Fruit fly (Drosophila melanogaster) whole organism, embryonic: Measurements from ENCODE around the gene PIG-B.

Experiments
- ATbp ChIP-seq: fragments of 200-800 bp; sonication (Bioruptor generic); optimal IDR thresholded peaks from 2 replicates; lab custom pipeline; 2017; ENCODE audit warnings: missing biosample characterization, mild to moderate bottlenecking, missing genetic modification characterization, missing genetic modification reagents
- Bdp1 ChIP-seq: fragments of 200-800 bp; sonication (Bioruptor generic); optimal IDR thresholded peaks from 3 replicates; lab custom pipeline; 2016; ENCODE audit warnings: missing biosample characterization, missing genetic modification characterization
- CG10654 ChIP-seq: fragments of 200-800 bp; sonication (Bioruptor generic); optimal IDR thresholded peaks from 2 replicates; lab custom pipeline; 2016; ENCODE audit warnings: missing biosample characterization, missing genetic modification characterization
- CG11085 ChIP-seq: fragments of 200-800 bp; sonication (Bioruptor generic); IDR thresholded peaks from 2 replicates; pipeline ENCODE4 v1.3.6; 2022; ENCODE audit warnings: missing biosample characterization, missing genetic modification characterization
- CG12071 ChIP-seq: fragments of 200-800 bp; sonication (Bioruptor generic); optimal IDR thresholded peaks from 3 replicates; lab custom pipeline; 2018; ENCODE audit warnings: missing biosample characterization, mild to moderate bottlenecking, missing genetic modification characterization
- CG1233 ChIP-seq: fragments of 200-800 bp; sonication (Bioruptor generic); optimal IDR thresholded peaks from 4 replicates; lab custom pipeline; 2018; ENCODE audit warnings: missing biosample characterization, mild to moderate bottlenecking, missing genetic modification characterization
- CG12769 ChIP-seq: fragments of 200-800 bp; sonication (Bioruptor generic); optimal IDR thresholded peaks from 2 replicates; lab custom pipeline; 2019; ENCODE audit warnings: missing biosample characterization, mild to moderate bottlenecking, missing genetic modification characterization, moderate library complexity
- CG13123 ChIP-seq: fragments of 200-800 bp; sonication (Bioruptor generic); optimal IDR thresholded peaks from 2 replicates; lab custom pipeline; 2016; ENCODE audit warnings: missing biosample characterization, missing genetic modification characterization
- CG13296 ChIP-seq: fragments of 200-800 bp; sonication (Bioruptor generic); optimal IDR thresholded peaks from 3 replicates; lab custom pipeline; 2018; ENCODE audit warnings: missing biosample characterization, mild to moderate bottlenecking, missing genetic modification characterization
- CG14860 ChIP-seq: fragments of 200-800 bp; sonication (Bioruptor generic); IDR thresholded peaks from 3 replicates; pipeline ENCODE4 v1.3.6; 2022; ENCODE audit warnings: missing biosample characterization, missing genetic modification characterization; ENCODE audit not compliant: partially characterized antibody
- CG1529 ChIP-seq: fragments of 200-800 bp; sonication (Bioruptor generic); optimal IDR thresholded peaks from 3 replicates; lab custom pipeline; 2018; ENCODE audit warnings: missing biosample characterization, missing genetic modification characterization
- CG1832 ChIP-seq: fragments of 200-800 bp; sonication (Bioruptor generic); optimal IDR thresholded peaks from 2 replicates; lab custom pipeline; 2017; ENCODE audit warnings: missing biosample characterization, mild to moderate bottlenecking, missing genetic modification characterization, inconsistent platforms
- CG3726 ChIP-seq: fragments of 200-800 bp; sonication (Bioruptor generic); IDR thresholded peaks from 3 replicates; pipeline ENCODE4, ENCODE4 v1.3.6; 2022; ENCODE audit warnings: missing biosample characterization, missing genetic modification characterization
- CG3838 ChIP-seq: fragments of 200-800 bp; sonication (Bioruptor generic); optimal IDR thresholded peaks from 3 replicates; lab custom pipeline; 2016; ENCODE audit warnings: missing biosample characterization, missing genetic modification characterization
- CG3847 ChIP-seq: fragments of 200-800 bp; sonication (Bioruptor generic); IDR thresholded peaks from 2 replicates; pipeline ENCODE4 v1.3.6; 2022; ENCODE audit warnings: missing biosample characterization, missing genetic modification characterization
- CG4282 ChIP-seq: fragments of 200-800 bp; sonication (Bioruptor generic); optimal IDR thresholded peaks from 2 replicates; lab custom pipeline; 2016; ENCODE audit warnings: missing biosample characterization, missing genetic modification characterization
- CG4404 ChIP-seq: fragments of 200-800 bp; sonication (Bioruptor generic); IDR thresholded peaks from 2 replicates; pipeline ENCODE4 v1.3.6; 2022; ENCODE audit warnings: missing biosample characterization, missing genetic modification characterization
- CG6854 ChIP-seq: fragments of 200-800 bp; sonication (Bioruptor generic); optimal IDR thresholded peaks from 3 replicates; lab custom pipeline; 2017; ENCODE audit warnings: missing biosample characterization, mild to moderate bottlenecking, missing genetic modification characterization
- CG8478 ChIP-seq: fragments of >200 bp; optimal IDR thresholded peaks from 2 replicates; lab custom pipeline; 2018
- CG9797 ChIP-seq: fragments of 200-800 bp; sonication (Bioruptor generic); optimal IDR thresholded peaks from 3 replicates; lab custom pipeline; 2018; ENCODE audit warnings: missing biosample characterization, mild to moderate bottlenecking, missing genetic modification characterization
- Dip2 ChIP-seq: fragments of 200-800 bp; sonication (Bioruptor generic); IDR thresholded peaks from 2 replicates; pipeline ENCODE4 v1.3.6; 2022; ENCODE audit warnings: missing biosample characterization, missing genetic modification characterization
- Hmx ChIP-seq: fragments of 200-800 bp; sonication (Bioruptor generic); optimal IDR thresholded peaks from 2 replicates; lab custom pipeline; 2016; ENCODE audit warnings: missing biosample characterization, missing genetic modification characterization
- Hr78 ChIP-seq, 2 experiments: fragments of 200-800 bp in 1 of 2; fragments of >200 bp in 1 of 2; sonication (Bioruptor generic) in 1 of 2; optimal IDR thresholded peaks; 2 replicates each; lab custom pipeline; 2017 to 2019; ENCODE audit warnings: missing biosample characterization in 2 of 2, missing genetic modification characterization in 2 of 2, mild to moderate bottlenecking in 1 of 2, moderate library complexity in 1 of 2
- Hsf ChIP-seq: fragments of 200-800 bp; sonication (Bioruptor generic); optimal IDR thresholded peaks from 3 replicates; lab custom pipeline; 2016; ENCODE audit warnings: missing biosample characterization, missing genetic modification characterization
- Lim3 ChIP-seq: fragments of 200-800 bp; sonication (Bioruptor generic); IDR thresholded peaks from 2 replicates; pipeline ENCODE4 v1.3.6; 2022; ENCODE audit warnings: missing biosample characterization, missing genetic modification characterization
- NfI ChIP-seq: fragments of 200-800 bp; sonication (Bioruptor generic); optimal IDR thresholded peaks from 3 replicates; lab custom pipeline; 2018; ENCODE audit warnings: missing biosample characterization, mild to moderate bottlenecking, missing genetic modification characterization, moderate library complexity
- Oaz ChIP-seq: fragments of 200-800 bp; sonication (Bioruptor generic); IDR thresholded peaks from 2 replicates; pipeline ENCODE4 v1.3.6; 2022; ENCODE audit warnings: missing biosample characterization, missing genetic modification characterization
- Sin3A ChIP-seq: fragments of >200 bp; optimal IDR thresholded peaks from 2 replicates; lab custom pipeline; 2018
- Sox100B ChIP-seq: fragments of 200-800 bp; sonication (Bioruptor generic); optimal IDR thresholded peaks from 3 replicates; lab custom pipeline; 2018; ENCODE audit warnings: missing biosample characterization, mild to moderate bottlenecking, missing genetic modification characterization
- ara ChIP-seq: fragments of 200-800 bp; sonication (Bioruptor generic); IDR thresholded peaks from 2 replicates; pipeline ENCODE4 v1.3.6; 2022; ENCODE audit warnings: missing biosample characterization, missing genetic modification characterization
- ase ChIP-seq: fragments of 200-800 bp; sonication (Bioruptor generic); IDR thresholded peaks from 3 replicates; pipeline ENCODE4 v1.3.6; 2022; ENCODE audit warnings: missing biosample characterization, missing genetic modification characterization
- chinmo ChIP-seq: fragments of 200-800 bp; sonication (Bioruptor generic); IDR thresholded peaks from 4 replicates; pipeline ENCODE4 v1.3.6; 2022; ENCODE audit warnings: missing biosample characterization, missing genetic modification characterization; ENCODE audit not compliant: partially characterized antibody
- crol ChIP-seq: fragments of 200-800 bp; sonication (Bioruptor generic); IDR thresholded peaks from 2 replicates; pipeline ENCODE4 v1.3.6; 2022; ENCODE audit warnings: missing biosample characterization, missing genetic modification characterization
- dysf ChIP-seq: fragments of 200-800 bp; sonication (Bioruptor generic); IDR thresholded peaks from 3 replicates; pipeline ENCODE4 v1.3.6; 2022; ENCODE audit warnings: missing biosample characterization, missing genetic modification characterization
- ftz-f1 ChIP-seq: fragments of 200-800 bp; sonication (Bioruptor generic); optimal IDR thresholded peaks from 2 replicates; lab custom pipeline; 2016; ENCODE audit warnings: missing biosample characterization, missing genetic modification characterization
- gcm ChIP-seq: fragments of 200-800 bp; sonication (Bioruptor generic); optimal IDR thresholded peaks from 2 replicates; lab custom pipeline; 2019; ENCODE audit warnings: missing biosample characterization, mild to moderate bottlenecking, missing genetic modification characterization, moderate library complexity
- gcm2 ChIP-seq: fragments of 200-800 bp; sonication (Bioruptor generic); optimal IDR thresholded peaks from 2 replicates; lab custom pipeline; 2016; ENCODE audit warnings: missing biosample characterization, missing genetic modification characterization
- hbn ChIP-seq: fragments of 200-800 bp; sonication (Bioruptor generic); IDR thresholded peaks from 2 replicates; pipeline ENCODE4 v1.3.6; 2022; ENCODE audit warnings: missing biosample characterization, missing genetic modification characterization; ENCODE audit not compliant: partially characterized antibody
- hth ChIP-seq: fragments of >200 bp; optimal IDR thresholded peaks from 2 replicates; lab custom pipeline; 2017; ENCODE audit warnings: inconsistent platforms
- jumu ChIP-seq: fragments of 200-800 bp; sonication (Bioruptor generic); optimal IDR thresholded peaks from 3 replicates; lab custom pipeline; 2016; ENCODE audit warnings: missing biosample characterization, missing genetic modification characterization
- klu ChIP-seq: fragments of 200-800 bp; sonication (Bioruptor generic); IDR thresholded peaks from 2 replicates; pipeline ENCODE4 v1.3.6; 2022; ENCODE audit warnings: missing biosample characterization, missing genetic modification characterization
- nerfin-2 ChIP-seq: fragments of 200-800 bp; sonication (Bioruptor generic); IDR thresholded peaks from 2 replicates; pipeline ENCODE4 v1.3.6; 2022; ENCODE audit warnings: missing biosample characterization, missing genetic modification characterization; ENCODE audit not compliant: partially characterized antibody
- pho ChIP-seq: fragments of 200-800 bp; sonication (Bioruptor generic); optimal IDR thresholded peaks from 2 replicates; lab custom pipeline; 2016; ENCODE audit warnings: missing biosample characterization, missing genetic modification characterization
- rib ChIP-seq: fragments of 200-800 bp; sonication (Bioruptor generic); IDR thresholded peaks from 2 replicates; pipeline ENCODE4 v1.3.6; 2022; ENCODE audit warnings: missing biosample characterization, missing genetic modification characterization
- sc ChIP-seq, 3 experiments: fragments of >200 bp in 2 of 3; fragments of 200-800 bp in 1 of 3; sonication (Bioruptor generic) in 1 of 3; optimal IDR thresholded peaks; 2 replicates in 2 of 3; 3 replicates in 1 of 3; lab custom pipeline; 2017; ENCODE audit warnings: mild to moderate bottlenecking in 1 of 3, missing biosample characterization in 1 of 3, missing genetic modification characterization in 1 of 3, missing genetic modification reagents in 1 of 3
- slbo ChIP-seq: fragments of 200-800 bp; sonication (Bioruptor generic); IDR thresholded peaks from 2 replicates; pipeline ENCODE4 v1.3.6; 2022; ENCODE audit warnings: missing biosample characterization, missing genetic modification characterization
- sna ChIP-seq: fragments of 200-800 bp; sonication (Bioruptor generic); IDR thresholded peaks from 2 replicates; pipeline ENCODE4 v1.3.6; 2022; ENCODE audit warnings: missing biosample characterization, missing genetic modification characterization; ENCODE audit not compliant: partially characterized antibody
- stc ChIP-seq: fragments of 200-800 bp; sonication (Bioruptor generic); IDR thresholded peaks from 2 replicates; pipeline ENCODE4 v1.3.6; 2022; ENCODE audit warnings: missing biosample characterization, missing genetic modification characterization
- tio ChIP-seq: fragments of 200-800 bp; sonication (Bioruptor generic); optimal IDR thresholded peaks from 2 replicates; lab custom pipeline; 2017; ENCODE audit warnings: missing biosample characterization, missing genetic modification characterization, inconsistent platforms
- tna ChIP-seq: fragments of 200-800 bp; sonication (Bioruptor generic); IDR thresholded peaks from 2 replicates; pipeline ENCODE4 v1.3.6; 2022; ENCODE audit warnings: missing biosample characterization, missing genetic modification characterization; ENCODE audit not compliant: partially characterized antibody
- unc-4 ChIP-seq: fragments of 200-800 bp; sonication (Bioruptor generic); IDR thresholded peaks from 2 replicates; pipeline ENCODE4 v1.3.6; 2022; ENCODE audit warnings: missing biosample characterization, missing genetic modification characterization; ENCODE audit not compliant: partially characterized antibody
- zen2 ChIP-seq: fragments of 200-800 bp; sonication (Bioruptor generic); IDR thresholded peaks from 3 replicates; pipeline ENCODE4 v1.3.6; 2022; ENCODE audit warnings: missing biosample characterization, missing genetic modification characterization; ENCODE audit not compliant: partially characterized antibody

Gene PIG-B

dm6 chr3L:3809943-3810342 is 1.1 kb upstream of the PIG-B start, which contains the start of gene CG32262 (continued):
- TF ChIP-seq CG14860 (GFP tag; lab: Robert Waterston, UW) (peak; percentile 54; the same call in 2 of the 3 replicates), CG1233 (no peak), CG10654 (GFP tag; lab: Kevin White, UChicago) (no peak), ftz-f1 (GFP tag; lab: Kevin White, UChicago) (no peak), NfI (GFP tag; lab: Kevin White, UChicago) (peak; percentile 12), CG4282 (GFP tag; lab: Kevin White, UChicago) (no peak), CG1529 (GFP tag; lab: Kevin White, UChicago) (no peak), unc-4 (GFP tag; lab: Robert Waterston, UW) (peak; percentile 65), CG9797 (GFP tag; lab: Kevin White, UChicago) (no peak), CG4404 (GFP tag; lab: Robert Waterston, UW) (no peak), Lim3 (no peak), ara (GFP tag; lab: Robert Waterston, UW) (no peak), CG3726 (GFP tag; lab: Robert Waterston, UW) (no peak), Oaz (GFP tag; lab: Robert Waterston, UW) (no peak), CG3838 (GFP tag; lab: Kevin White, UChicago) (no peak), Dip2 (no peak), dysf (GFP tag; lab: Robert Waterston, UW) (no peak), crol (GFP tag; lab: Robert Waterston, UW) (peak; percentile 91), CG1832 (GFP tag; lab: Kevin White, UChicago) (no peak), Bdp1 (GFP tag; lab: Kevin White, UChicago) (no peak), CG12769 (tag; lab: Kevin White, UChicago) (peak; percentile 16), tio (GFP tag; lab: Kevin White, UChicago) (no peak), ATbp (no peak), gcm2 (GFP tag; lab: Kevin White, UChicago) (no peak), Hsf (GFP tag; lab: Kevin White, UChicago) (no peak), rib (GFP tag; lab: Robert Waterston, UW) (no peak), CG12071 (GFP tag; lab: Kevin White, UChicago) (no peak), chinmo (GFP tag; lab: Robert Waterston, UW) (no peak), sc (optimal IDR thresholded peaks at IDR 0.05; lab: Kevin White, UChicago) (no peak), sc (GFP tag; optimal IDR thresholded peaks at IDR 0.05; lab: Kevin White, UChicago) (no peak), Sin3A (lab: Kevin White, UChicago) (peak; percentile 3), pho (GFP tag; lab: Kevin White, UChicago) (no peak), CG3847 (no peak), Hr78 (GFP tag; optimal IDR thresholded peaks at IDR 0.05; lab: Kevin White, UChicago) (no peak), sna (GFP tag; lab: Robert Waterston, UW) (peak; percentile 71), jumu (no peak), tna (peak; percentile 72), nerfin-2 (GFP tag; lab: Robert Waterston, UW) (peak; percentile 55; the same call in 1 of the 2 replicates), slbo (GFP tag; lab: Robert Waterston, UW) (no peak), ase (GFP tag; lab: Robert Waterston, UW) (no peak), CG13123 (GFP tag; lab: Kevin White, UChicago) (no peak), CG11085 (GFP tag; lab: Robert Waterston, UW) (no peak), zen2 (peak; percentile 44; the same call in 2 of the 3 replicates), Hmx (GFP tag; lab: Kevin White, UChicago) (no peak), hth (lab: Kevin White, UChicago) (no peak), gcm (no peak), CG8478 (lab: Kevin White, UChicago) (no peak), stc (no peak), klu (no peak), Sox100B (GFP tag; lab: Kevin White, UChicago) (no peak), hbn (peak; percentile 63), CG13296 (GFP tag; lab: Kevin White, UChicago) (no peak), CG6854 (GFP tag; lab: Kevin White, UChicago) (no peak)
